Worm (Caenorhabditis elegans): Measurements from ENCODE around the gene F54D5.3.
A peak's percentile ranks its signal among the peaks of the same experiment; 100 is the strongest.

The F54D5.3 gene

ce11 chrII:11571260-11571854, at the start of gene F54D5.3:
TSS of gene F54D5.3 (plus strand) at chrII:11571805.
- TF ChIP-seq unc-62 (GFP tag; optimal IDR thresholded peaks at IDR 0.05) (no peak), zip-8 (tag; optimal IDR thresholded peaks at IDR 0.05) (peak; percentile 98)

ce11 chrII:11526954-11527353, 44.7 kb upstream of the F54D5.3 start, which contains the start of gene age-1:
TSS of gene age-1 (minus strand) at chrII:11527054.
- TF ChIP-seq ceh-83 (GFP tag; optimal IDR thresholded peaks at IDR 0.05) (no peak), blmp-1 (tag; optimal IDR thresholded peaks at IDR 0.05) (no peak), tbx-8 (GFP tag; optimal IDR thresholded peaks at IDR 0.05) (no peak), bed-3 (GFP tag; optimal IDR thresholded peaks at IDR 0.05) (no peak), mab-5 (tag; optimal IDR thresholded peaks at IDR 0.05) (no peak), ham-2 (GFP tag; optimal IDR thresholded peaks at IDR 0.05) (no peak), elt-3 (tag; optimal IDR thresholded peaks at IDR 0.05) (no peak), nhr-2 (tag; optimal IDR thresholded peaks at IDR 0.05) (no peak), ces-1 (GFP tag; optimal IDR thresholded peaks at IDR 0.05) (no peak), M03D4.4 (tag; optimal IDR thresholded peaks at IDR 0.05) (no peak), sptf-1 (tag; optimal IDR thresholded peaks at IDR 0.05) (no peak), snpc-4 (tag; optimal IDR thresholded peaks at IDR 0.05) (no peak), nhr-76 (tag; optimal IDR thresholded peaks at IDR 0.05) (no peak)

ce11 chrII:11533716-11534115, 37.9 kb upstream of the F54D5.3 start, which contains the start of gene mdt-8:
TSS of gene mdt-8 (minus strand) at chrII:11533816.
- no peak for TF ChIP-seq hlh-1 (tag; optimal IDR thresholded peaks at IDR 0.05)
- no peak for TF ChIP-seq nhr-2 (tag; optimal IDR thresholded peaks at IDR 0.05)
- no peak for TF ChIP-seq nhr-237 (tag; optimal IDR thresholded peaks at IDR 0.05)
- TF ChIP-seq cnd-1 (tag; optimal IDR thresholded peaks at IDR 0.05), result no peak
- TF ChIP-seq unc-62 (GFP tag; optimal IDR thresholded peaks at IDR 0.05), result no peak
- TF ChIP-seq ceh-83 (GFP tag; optimal IDR thresholded peaks at IDR 0.05), result no peak
- no peak for TF ChIP-seq snpc-4 (tag; optimal IDR thresholded peaks at IDR 0.05)
- TF ChIP-seq bed-3 (GFP tag; optimal IDR thresholded peaks at IDR 0.05), result no peak
- TF ChIP-seq ham-2 (GFP tag; optimal IDR thresholded peaks at IDR 0.05), result no peak

- TF ChIP-seq tbx-8 (GFP tag; optimal IDR thresholded peaks at IDR 0.05), result peak; percentile 6
- peak; percentile 56 for TF ChIP-seq lin-32 (GFP tag; optimal IDR thresholded peaks at IDR 0.05)
- peak; percentile 17 for TF ChIP-seq bed-3 (GFP tag; optimal IDR thresholded peaks at IDR 0.05)
- TF ChIP-seq pha-4 (tag; optimal IDR thresholded peaks at IDR 0.05), result peak; percentile 22
- peak; percentile 77 for TF ChIP-seq lin-13 (tag; optimal IDR thresholded peaks at IDR 0.05)
- peak; percentile 85 for TF ChIP-seq mep-1 (tag; optimal IDR thresholded peaks at IDR 0.05)
- TF ChIP-seq hlh-1 (tag; optimal IDR thresholded peaks at IDR 0.05), result peak; percentile 7
- TF ChIP-seq ces-1 (GFP tag; optimal IDR thresholded peaks at IDR 0.05), result peak; percentile 61
- peak; percentile 49 for TF ChIP-seq M03D4.4 (tag; optimal IDR thresholded peaks at IDR 0.05)
- TF ChIP-seq sptf-1 (tag; optimal IDR thresholded peaks at IDR 0.05), result peak; percentile 95
- peak; percentile 1 for TF ChIP-seq nhr-237 (tag; optimal IDR thresholded peaks at IDR 0.05)
- TF ChIP-seq drap-1 (GFP tag; optimal IDR thresholded peaks at IDR 0.05), result peak; percentile 57
- TF ChIP-seq ham-2 (GFP tag; optimal IDR thresholded peaks at IDR 0.05), result peak; percentile 26
- peak; percentile 79 for TF ChIP-seq unc-120 (tag; optimal IDR thresholded peaks at IDR 0.05; ENCODE audit: poor library complexity, severe bottlenecking)
- peak; percentile 68 for TF ChIP-seq cnd-1 (tag; optimal IDR thresholded peaks at IDR 0.05)
- TF ChIP-seq lsy-2 (tag; optimal IDR thresholded peaks at IDR 0.05), result peak; percentile 46
- peak; percentile 52 for TF ChIP-seq mls-2 (tag; optimal IDR thresholded peaks at IDR 0.05)
These were observed 37.0 kb upstream of the F54D5.3 start, which contains the start of gene Y62F5A.12 for ce11 chrII:11534429-11535099. TSS of gene Y62F5A.12 (minus strand) at chrII:11534479.

- TF ChIP-seq ceh-43 (GFP tag; optimal IDR thresholded peaks at IDR 0.05), result peak; percentile 20
- no peak for TF ChIP-seq pha-4 (tag; optimal IDR thresholded peaks at IDR 0.05)
- no peak for TF ChIP-seq tbx-8 (GFP tag; optimal IDR thresholded peaks at IDR 0.05)
- peak; percentile 41 for TF ChIP-seq ceh-39 (tag; optimal IDR thresholded peaks at IDR 0.05)
- TF ChIP-seq lsy-2 (tag; optimal IDR thresholded peaks at IDR 0.05), result no peak
- peak; percentile 45 for TF ChIP-seq unc-62 (GFP tag; optimal IDR thresholded peaks at IDR 0.05)
- no peak for TF ChIP-seq zip-8 (tag; optimal IDR thresholded peaks at IDR 0.05)
- TF ChIP-seq hlh-1 (tag; optimal IDR thresholded peaks at IDR 0.05), result no peak
- TF ChIP-seq ztf-11 (tag; optimal IDR thresholded peaks at IDR 0.05), result peak; percentile 22
- no peak for TF ChIP-seq unc-120 (tag; optimal IDR thresholded peaks at IDR 0.05; ENCODE audit: poor library complexity, severe bottlenecking)
- TF ChIP-seq sptf-1 (tag; optimal IDR thresholded peaks at IDR 0.05), result peak; percentile 76
- peak; percentile 82 for TF ChIP-seq nhr-2 (tag; optimal IDR thresholded peaks at IDR 0.05)
- TF ChIP-seq nhr-12 (tag; optimal IDR thresholded peaks at IDR 0.05), result no peak
- no peak for TF ChIP-seq elt-1 (tag; optimal IDR thresholded peaks at IDR 0.05; ENCODE audit: borderline replicate concordance, insufficient read depth)
- TF ChIP-seq M03D4.4 (tag; optimal IDR thresholded peaks at IDR 0.05), result no peak
- peak; percentile 66 for TF ChIP-seq cnd-1 (tag; optimal IDR thresholded peaks at IDR 0.05)
- no peak for TF ChIP-seq mab-5 (tag; optimal IDR thresholded peaks at IDR 0.05)
- TF ChIP-seq mls-2 (tag; optimal IDR thresholded peaks at IDR 0.05), result peak; percentile 73
- no peak for TF ChIP-seq ceh-83 (GFP tag; optimal IDR thresholded peaks at IDR 0.05)
- TF ChIP-seq bed-3 (GFP tag; optimal IDR thresholded peaks at IDR 0.05), result no peak
- no peak for TF ChIP-seq lin-32 (GFP tag; optimal IDR thresholded peaks at IDR 0.05)
- TF ChIP-seq blmp-1 (tag; optimal IDR thresholded peaks at IDR 0.05), result no peak
- TF ChIP-seq snpc-4 (tag; optimal IDR thresholded peaks at IDR 0.05), result no peak
- no peak for TF ChIP-seq lin-13 (tag; optimal IDR thresholded peaks at IDR 0.05)
- TF ChIP-seq elt-3 (tag; optimal IDR thresholded peaks at IDR 0.05), result no peak
- no peak for TF ChIP-seq nhr-237 (tag; optimal IDR thresholded peaks at IDR 0.05)
- TF ChIP-seq flh-1 (GFP tag; optimal IDR thresholded peaks at IDR 0.05), result no peak
- no peak for TF ChIP-seq nhr-76 (tag; optimal IDR thresholded peaks at IDR 0.05)
- no peak for TF ChIP-seq mep-1 (tag; optimal IDR thresholded peaks at IDR 0.05)
- TF ChIP-seq drap-1 (GFP tag; optimal IDR thresholded peaks at IDR 0.05), result peak; percentile 61
- peak; percentile 35 for TF ChIP-seq ces-1 (GFP tag; optimal IDR thresholded peaks at IDR 0.05)
- TF ChIP-seq nhr-28 (tag; optimal IDR thresholded peaks at IDR 0.05), result no peak
- TF ChIP-seq ham-2 (GFP tag; optimal IDR thresholded peaks at IDR 0.05), result no peak
- peak; percentile 40 for TF ChIP-seq sem-2 (GFP tag; optimal IDR thresholded peaks at IDR 0.05)
These were observed 36.2 kb upstream of the F54D5.3 start for ce11 chrII:11535429-11535828.
